Worm (Caenorhabditis elegans) whole organism, L3 larva: Measurements from ENCODE around the gene F08F8.6.

Experiments used
- R02D3.7 ChIP-seq: fragments of 150-350 bp; optimal IDR thresholded peaks from 2 replicates; lab custom pipeline; 2014; ENCODE audit warnings: missing biosample characterization, missing genetic modification characterization
- ZK546.5 ChIP-seq: sonication (generic microtip); optimal IDR thresholded peaks from 2 replicates; lab custom pipeline; 2017; ENCODE audit warnings: missing biosample characterization, missing genetic modification characterization
- aly-2 ChIP-seq: fragments of 150-350 bp; optimal IDR thresholded peaks from 2 replicates; lab custom pipeline; 2014; ENCODE audit warnings: missing biosample characterization, missing genetic modification characterization
- ama-1 ChIP-seq: fragments of 150-350 bp; optimal IDR thresholded peaks from 2 replicates; lab custom pipeline; 2018
- ceh-16 ChIP-seq: sonication (generic microtip); optimal IDR thresholded peaks from 2 replicates; lab custom pipeline; 2017; ENCODE audit warnings: missing biosample characterization, missing genetic modification characterization
- ceh-28 ChIP-seq: fragments of 150-350 bp; optimal IDR thresholded peaks from 2 replicates; lab custom pipeline; 2014; ENCODE audit warnings: missing biosample characterization, missing genetic modification reagents, missing genetic modification characterization
- ceh-82 ChIP-seq: fragments of 150-350 bp; optimal IDR thresholded peaks from 2 replicates; lab custom pipeline; 2014; ENCODE audit warnings: missing biosample characterization, missing genetic modification characterization
- ceh-9 ChIP-seq: sonication (generic microtip); optimal IDR thresholded peaks from 2 replicates; lab custom pipeline; 2018; ENCODE audit warnings: missing biosample characterization, missing genetic modification characterization
- daf-12 ChIP-seq: fragments of 150-350 bp; optimal IDR thresholded peaks from 2 replicates; lab custom pipeline; 2014; ENCODE audit warnings: missing biosample characterization, missing genetic modification reagents, missing genetic modification characterization
- egl-27 ChIP-seq: sonication (generic microtip); optimal IDR thresholded peaks from 4 replicates; lab custom pipeline; 2017; ENCODE audit warnings: missing biosample characterization, missing genetic modification reagents, missing genetic modification characterization
- egl-5 ChIP-seq: fragments of 150-350 bp; optimal IDR thresholded peaks from 2 replicates; lab custom pipeline; 2017; ENCODE audit warnings: missing biosample characterization, missing genetic modification reagents, missing genetic modification characterization, inconsistent platforms
- elt-1 ChIP-seq: fragments of 150-350 bp; optimal IDR thresholded peaks from 2 replicates; lab custom pipeline; 2014; ENCODE audit warnings: missing biosample characterization, missing genetic modification characterization
- elt-2 ChIP-seq: sonication (generic microtip); optimal IDR thresholded peaks from 2 replicates; lab custom pipeline; 2016; ENCODE audit warnings: missing genetic modification reagents, mild to moderate bottlenecking, missing genetic modification characterization, missing compliant biosample characterization
- elt-3 ChIP-seq, 3 experiments: fragments of 150-350 bp in 1 of 3; sonication (generic microtip) in 2 of 3; optimal IDR thresholded peaks; 2 replicates in 2 of 3; 4 replicates in 1 of 3; lab custom pipeline; 2014 to 2017; ENCODE audit warnings: missing biosample characterization in 3 of 3, missing genetic modification characterization in 3 of 3
- eor-1 ChIP-seq, 2 experiments: fragments of 150-350 bp; optimal IDR thresholded peaks; 2 replicates each; lab custom pipeline; 2014 to 2018; ENCODE audit warnings: missing biosample characterization in 2 of 2, missing genetic modification characterization in 2 of 2
- fkh-10 ChIP-seq: sonication (generic microtip); optimal IDR thresholded peaks from 2 replicates; lab custom pipeline; 2017; ENCODE audit warnings: missing biosample characterization, missing genetic modification reagents, missing genetic modification characterization
- fkh-2 ChIP-seq: fragments of 150-350 bp; optimal IDR thresholded peaks from 2 replicates; lab custom pipeline; 2014; ENCODE audit warnings: missing biosample characterization, missing genetic modification reagents, missing genetic modification characterization
- fos-1 ChIP-seq: fragments of 150-350 bp; optimal IDR thresholded peaks from 2 replicates; lab custom pipeline; 2014; ENCODE audit warnings: missing biosample characterization, missing genetic modification characterization
- hmg-11 ChIP-seq: sonication (generic microtip); optimal IDR thresholded peaks from 2 replicates; lab custom pipeline; 2016; ENCODE audit warnings: missing genetic modification characterization, missing compliant biosample characterization
- jun-1 ChIP-seq: fragments of 150-350 bp; optimal IDR thresholded peaks from 2 replicates; lab custom pipeline; 2014; ENCODE audit warnings: missing biosample characterization, missing genetic modification reagents, missing genetic modification characterization
- lin-15B ChIP-seq: fragments of 150-350 bp; optimal IDR thresholded peaks from 2 replicates; lab custom pipeline; 2014; ENCODE audit warnings: missing biosample characterization, missing genetic modification characterization
- lin-39 ChIP-seq: fragments of 150-350 bp; optimal IDR thresholded peaks from 2 replicates; lab custom pipeline; 2018; ENCODE audit warnings: missing biosample characterization, missing genetic modification reagents, missing genetic modification characterization
- lsy-12 ChIP-seq: sonication (generic microtip); optimal IDR thresholded peaks from 2 replicates; lab custom pipeline; 2016; ENCODE audit warnings: mild to moderate bottlenecking, missing genetic modification characterization, missing compliant biosample characterization
- mdl-1 ChIP-seq: fragments of 150-350 bp; optimal IDR thresholded peaks from 2 replicates; lab custom pipeline; 2014; ENCODE audit warnings: missing biosample characterization, missing genetic modification characterization
- mml-1 ChIP-seq: fragments of 150-350 bp; sonication (generic microtip); optimal IDR thresholded peaks from 3 replicates; lab custom pipeline; 2014; ENCODE audit warnings: missing biosample characterization, missing genetic modification characterization
- nfya-1 ChIP-seq: sonication (generic microtip); optimal IDR thresholded peaks from 2 replicates; lab custom pipeline; 2017; ENCODE audit warnings: missing genetic modification characterization, mild to moderate bottlenecking, missing compliant biosample characterization, antibody characterized with exemption, moderate library complexity; ENCODE audit not compliant: insufficient read depth
- nhr-11 ChIP-seq: fragments of 150-350 bp; optimal IDR thresholded peaks from 2 replicates; lab custom pipeline; 2014; ENCODE audit warnings: missing biosample characterization, missing genetic modification characterization
- nhr-23 ChIP-seq: fragments of 150-350 bp; optimal IDR thresholded peaks from 2 replicates; lab custom pipeline; 2014; ENCODE audit warnings: missing biosample characterization, missing genetic modification reagents, missing genetic modification characterization
- nhr-237 ChIP-seq: fragments of 150-350 bp; optimal IDR thresholded peaks from 2 replicates; lab custom pipeline; 2014; ENCODE audit warnings: missing biosample characterization, missing genetic modification characterization
- nhr-25 ChIP-seq: sonication (generic microtip); optimal IDR thresholded peaks from 2 replicates; lab custom pipeline; 2017; ENCODE audit warnings: missing biosample characterization, missing genetic modification characterization
- nhr-28 ChIP-seq: fragments of 150-350 bp; optimal IDR thresholded peaks from 2 replicates; lab custom pipeline; 2014; ENCODE audit warnings: missing biosample characterization, missing genetic modification characterization
- nhr-43 ChIP-seq: sonication (generic microtip); optimal IDR thresholded peaks from 2 replicates; lab custom pipeline; 2016; ENCODE audit warnings: mild to moderate bottlenecking, missing genetic modification characterization, missing compliant biosample characterization; ENCODE audit not compliant: poor library complexity, severe bottlenecking
- nhr-67 ChIP-seq: fragments of 150-350 bp; optimal IDR thresholded peaks from 2 replicates; lab custom pipeline; 2014; ENCODE audit warnings: missing biosample characterization, missing genetic modification characterization
- nhr-76 ChIP-seq: fragments of 150-350 bp; sonication (generic microtip); optimal IDR thresholded peaks from 5 replicates; lab custom pipeline; 2014; ENCODE audit warnings: missing biosample characterization, missing genetic modification characterization
- nhr-77 ChIP-seq: fragments of 150-350 bp; optimal IDR thresholded peaks from 2 replicates; lab custom pipeline; 2014; ENCODE audit warnings: missing biosample characterization, missing genetic modification characterization
- pha-4 ChIP-seq: fragments of 150-350 bp; optimal IDR thresholded peaks from 2 replicates; lab custom pipeline; 2014; ENCODE audit warnings: missing biosample characterization, missing genetic modification reagents, missing genetic modification characterization
- pqm-1 ChIP-seq: fragments of 150-350 bp; optimal IDR thresholded peaks from 2 replicates; lab custom pipeline; 2017; ENCODE audit warnings: missing biosample characterization, missing genetic modification characterization, inconsistent platforms
- sea-2 ChIP-seq: fragments of 150-350 bp; sonication (generic microtip); optimal IDR thresholded peaks from 4 replicates; lab custom pipeline; 2014; ENCODE audit warnings: missing biosample characterization, missing genetic modification reagents, missing genetic modification characterization
- skn-1 ChIP-seq: fragments of 150-350 bp; optimal IDR thresholded peaks from 2 replicates; lab custom pipeline; 2014; ENCODE audit warnings: missing biosample characterization, missing genetic modification characterization
- snpc-4 ChIP-seq: fragments of 150-350 bp; optimal IDR thresholded peaks from 2 replicates; lab custom pipeline; 2014; ENCODE audit warnings: missing biosample characterization, missing genetic modification characterization
- tbx-2 ChIP-seq: sonication (generic microtip); optimal IDR thresholded peaks from 2 replicates; lab custom pipeline; 2016; ENCODE audit warnings: mild to moderate bottlenecking, missing genetic modification characterization, missing compliant biosample characterization
- unc-39 ChIP-seq: sonication (generic microtip); optimal IDR thresholded peaks from 4 replicates; lab custom pipeline; 2017; ENCODE audit warnings: missing biosample characterization, missing genetic modification characterization
- unc-62 ChIP-seq: fragments of 150-350 bp; sonication (generic microtip); optimal IDR thresholded peaks from 4 replicates; lab custom pipeline; 2014; ENCODE audit warnings: missing biosample characterization, missing genetic modification reagents, missing genetic modification characterization
- zag-1 ChIP-seq: fragments of 150-350 bp; optimal IDR thresholded peaks from 2 replicates; lab custom pipeline; 2014; ENCODE audit warnings: missing biosample characterization, missing genetic modification characterization
- ztf-11 ChIP-seq: fragments of 150-350 bp; optimal IDR thresholded peaks from 2 replicates; lab custom pipeline; 2014; ENCODE audit warnings: missing biosample characterization, missing genetic modification characterization
- ztf-4 ChIP-seq: fragments of 150-350 bp; optimal IDR thresholded peaks from 2 replicates; lab custom pipeline; 2014; ENCODE audit warnings: missing biosample characterization, missing genetic modification characterization

Gene F08F8.6

ce11 chrIII:7335220-7335619 is 8.3 kb upstream of the F08F8.6 start, which contains the start of gene F56C9.10:
TSS of gene F56C9.10 (minus strand) at chrIII:7335316.
- TF ChIP-seq elt-2 (tag; lab: Kevin White, UChicago) (peak; percentile 59), ceh-28 (tag; lab: Kevin White, UChicago) (peak; percentile 44), ama-1 (lab: Kevin White, UChicago) (peak; percentile 80), pha-4 (tag; lab: Kevin White, UChicago) (peak; percentile 55), nhr-25 (peak; percentile 72), mdl-1 (tag; lab: Kevin White, UChicago) (peak; percentile 96), nhr-43 (peak; percentile 78), elt-3 (tag; optimal IDR thresholded peaks at IDR 0.05; lab: Kevin White, UChicago) (no peak), unc-39 (tag; lab: Kevin White, UChicago) (no peak), R02D3.7 (tag; lab: Kevin White, UChicago) (peak; percentile 38), lin-39 (peak; percentile 84), unc-62 (GFP tag; lab: Kevin White, UChicago) (peak; percentile 88), zag-1 (tag; lab: Kevin White, UChicago) (no peak), skn-1 (tag; lab: Kevin White, UChicago) (peak; percentile 22), fkh-10 (no peak), lin-15B (tag; lab: Kevin White, UChicago) (peak; percentile 82), jun-1 (tag; lab: Kevin White, UChicago) (peak; percentile 84), nhr-28 (no peak), egl-5 (tag; lab: Kevin White, UChicago) (no peak), nhr-11 (tag; lab: Kevin White, UChicago) (peak; percentile 92), ztf-4 (peak; percentile 68), egl-27 (peak; percentile 44), nhr-23 (tag; lab: Kevin White, UChicago) (peak; percentile 81), daf-12 (tag; lab: Kevin White, UChicago) (no peak), aly-2 (tag; lab: Kevin White, UChicago) (no peak), pqm-1 (tag; lab: Kevin White, UChicago) (peak; percentile 1), nfya-1 (peak; percentile 88), ceh-82 (tag; lab: Kevin White, UChicago) (no peak), lsy-12 (tag; lab: Kevin White, UChicago) (peak; percentile 77), hmg-11 (peak; percentile 58), snpc-4 (tag; lab: Kevin White, UChicago) (peak; percentile 78), tbx-2 (tag; lab: Kevin White, UChicago) (peak; percentile 33), elt-1 (tag; lab: Kevin White, UChicago) (no peak)

ce11 chrIII:7336214-7336613 is 7.3 kb upstream of the F08F8.6 start, which contains the start of gene gsp-2:
TSS of gene gsp-2 (plus strand) at chrIII:7336587.
- TF ChIP-seq R02D3.7 (tag; lab: Kevin White, UChicago) = peak; percentile 52
- no peak for TF ChIP-seq eor-1 (tag; optimal IDR thresholded peaks at IDR 0.05; lab: Kevin White, UChicago)
- TF ChIP-seq pha-4 (tag; lab: Kevin White, UChicago) = peak; percentile 86
- TF ChIP-seq nhr-76 (tag; lab: Kevin White, UChicago) = no peak
- TF ChIP-seq nfya-1 = peak; percentile 91
- no peak for TF ChIP-seq ceh-28 (tag; lab: Kevin White, UChicago)
- TF ChIP-seq aly-2 (tag; lab: Kevin White, UChicago) = no peak
- peak; percentile 93 for TF ChIP-seq lin-15B (tag; lab: Kevin White, UChicago)
- TF ChIP-seq jun-1 (tag; lab: Kevin White, UChicago) = peak; percentile 29
- no peak for TF ChIP-seq nhr-67
- no peak for TF ChIP-seq elt-3 (tag; optimal IDR thresholded peaks at IDR 0.05; lab: Kevin White, UChicago)
- TF ChIP-seq ceh-16 (tag; lab: Kevin White, UChicago) = no peak
- TF ChIP-seq egl-27 = no peak
- TF ChIP-seq hmg-11 = peak; percentile 34
- no peak for TF ChIP-seq nhr-237
- no peak for TF ChIP-seq skn-1 (tag; lab: Kevin White, UChicago)
- TF ChIP-seq nhr-28 = no peak
- peak; percentile 88 for TF ChIP-seq nhr-23 (tag; lab: Kevin White, UChicago)
- no peak for TF ChIP-seq fos-1 (tag; lab: Kevin White, UChicago)
- no peak for TF ChIP-seq nhr-77 (tag; lab: Kevin White, UChicago)
- TF ChIP-seq unc-39 (tag; lab: Kevin White, UChicago) = no peak
- TF ChIP-seq lsy-12 (tag; lab: Kevin White, UChicago) = peak; percentile 46
- TF ChIP-seq unc-62 (GFP tag; lab: Kevin White, UChicago) = no peak
- TF ChIP-seq snpc-4 (tag; lab: Kevin White, UChicago) = peak; percentile 62
- TF ChIP-seq elt-1 (tag; lab: Kevin White, UChicago) = no peak
- no peak for TF ChIP-seq fkh-10
- no peak for TF ChIP-seq nhr-43
- no peak for TF ChIP-seq mml-1 (tag; lab: Kevin White, UChicago)
- TF ChIP-seq ama-1 (lab: Kevin White, UChicago) = peak; percentile 52
- TF ChIP-seq nhr-25 = peak; percentile 51
- TF ChIP-seq ceh-9 (tag; lab: Kevin White, UChicago) = no peak
- TF ChIP-seq lin-39 = peak; percentile 80
- TF ChIP-seq sea-2 (GFP tag; lab: Kevin White, UChicago) = no peak
- TF ChIP-seq egl-5 (tag; lab: Kevin White, UChicago) = peak; percentile 67
- TF ChIP-seq pqm-1 (tag; lab: Kevin White, UChicago) = peak; percentile 57
- TF ChIP-seq elt-2 (tag; lab: Kevin White, UChicago) = peak; percentile 65
- TF ChIP-seq ZK546.5 = peak; percentile 56
- no peak for TF ChIP-seq mdl-1 (tag; lab: Kevin White, UChicago)
- no peak for TF ChIP-seq fkh-2
- no peak for TF ChIP-seq zag-1 (tag; lab: Kevin White, UChicago)
- TF ChIP-seq ztf-11 (tag; lab: Kevin White, UChicago) = no peak
